Worm (Caenorhabditis elegans) whole organism, L4/young adult: ENCODE measurements around the gene F13E9.13.

Experiments used
- W03F9.2 ChIP-seq: fragments of 150-350 bp; optimal IDR thresholded peaks from 2 replicates; lab custom pipeline; 2014; ENCODE audit warnings: missing biosample characterization, missing genetic modification characterization
- dao-5 ChIP-seq: sonication (generic microtip); optimal IDR thresholded peaks from 2 replicates; lab custom pipeline; 2016; ENCODE audit warnings: missing genotype, missing genetic modification characterization, moderate library complexity, missing compliant biosample characterization

- TF ChIP-seq W03F9.2 (no peak), dao-5 (no peak)
Observed at ce11 chrIV:10898160-10898559, 16.8 kb downstream of the F13E9.13 start.
